Fruit fly (Drosophila melanogaster) whole organism, embryonic: ENCODE data around the gene spz5.

Experiments used
- B-H2 ChIP-seq: fragments of 200-800 bp; sonication (Bioruptor generic); optimal IDR thresholded peaks from 2 replicates; lab custom pipeline; 2018; ENCODE audit warnings: missing biosample characterization, mild to moderate bottlenecking, missing genetic modification characterization
- CG10462 ChIP-seq: fragments of 200-800 bp; sonication (Bioruptor generic); optimal IDR thresholded peaks from 2 replicates; lab custom pipeline; 2016; ENCODE audit warnings: missing biosample characterization, missing genetic modification characterization
- CG10959 ChIP-seq: fragments of 200-800 bp; sonication (Bioruptor generic); IDR thresholded peaks from 2 replicates; pipeline ENCODE4 v1.3.6; 2022; ENCODE audit warnings: missing biosample characterization, missing genetic modification characterization
- CG11695 ChIP-seq: fragments of 200-800 bp; sonication (Bioruptor generic); IDR thresholded peaks from 3 replicates; pipeline ENCODE4 v1.3.6; 2022; ENCODE audit warnings: missing biosample characterization, missing genetic modification characterization
- CG11696 ChIP-seq: fragments of 200-800 bp; sonication (Bioruptor generic); IDR thresholded peaks from 2 replicates; pipeline ENCODE4 v1.3.6; 2022; ENCODE audit warnings: missing biosample characterization, missing genetic modification characterization
- CG14860 ChIP-seq: fragments of 200-800 bp; sonication (Bioruptor generic); IDR thresholded peaks from 3 replicates; pipeline ENCODE4 v1.3.6; 2022; ENCODE audit warnings: missing biosample characterization, missing genetic modification characterization; ENCODE audit not compliant: partially characterized antibody
- CG16815 ChIP-seq: fragments of 200-800 bp; sonication (Bioruptor generic); optimal IDR thresholded peaks from 3 replicates; lab custom pipeline; 2017; ENCODE audit warnings: missing biosample characterization, mild to moderate bottlenecking, missing genetic modification characterization
- CG1832 ChIP-seq: fragments of 200-800 bp; sonication (Bioruptor generic); optimal IDR thresholded peaks from 2 replicates; lab custom pipeline; 2017; ENCODE audit warnings: missing biosample characterization, mild to moderate bottlenecking, missing genetic modification characterization, inconsistent platforms
- CG3163 ChIP-seq: fragments of 200-800 bp; sonication (Bioruptor generic); optimal IDR thresholded peaks from 3 replicates; lab custom pipeline; 2016; ENCODE audit warnings: missing biosample characterization, missing genetic modification characterization
- CG32767 ChIP-seq: fragments of 200-800 bp; sonication (Bioruptor generic); IDR thresholded peaks from 2 replicates; pipeline ENCODE4 v1.3.6; 2022; ENCODE audit warnings: missing biosample characterization, missing genetic modification characterization
- CG34224 ChIP-seq: fragments of 200-800 bp; sonication (Bioruptor generic); IDR thresholded peaks from 3 replicates; pipeline ENCODE4 v1.3.6; 2022; ENCODE audit warnings: missing biosample characterization, missing genetic modification characterization; ENCODE audit not compliant: partially characterized antibody
- CG3838 ChIP-seq: fragments of 200-800 bp; sonication (Bioruptor generic); optimal IDR thresholded peaks from 3 replicates; lab custom pipeline; 2016; ENCODE audit warnings: missing biosample characterization, missing genetic modification characterization
- CG42726 ChIP-seq: fragments of 200-800 bp; sonication (Bioruptor generic); IDR thresholded peaks from 2 replicates; pipeline ENCODE4 v1.3.6; 2022; ENCODE audit warnings: missing biosample characterization, missing genetic modification characterization; ENCODE audit not compliant: partially characterized antibody
- CG8765 ChIP-seq: fragments of 200-800 bp; sonication (Bioruptor generic); IDR thresholded peaks from 2 replicates; pipeline ENCODE4 v1.3.6; 2022; ENCODE audit warnings: missing biosample characterization, missing genetic modification characterization
- Deaf1 ChIP-seq: fragments of 200-800 bp; optimal IDR thresholded peaks from 3 replicates; lab custom pipeline; 2019; ENCODE audit warnings: missing biosample characterization, mild to moderate bottlenecking, missing genetic modification characterization, moderate library complexity
- Dp ChIP-seq: fragments of 200-800 bp; sonication (Bioruptor generic); optimal IDR thresholded peaks from 2 replicates; lab custom pipeline; 2018; ENCODE audit warnings: missing biosample characterization, mild to moderate bottlenecking, missing genetic modification characterization, moderate library complexity
- E2f2 ChIP-seq: fragments of 200-800 bp; sonication (Bioruptor generic); IDR thresholded peaks from 2 replicates; pipeline ENCODE4 v1.3.6; 2022; ENCODE audit warnings: missing biosample characterization, missing genetic modification characterization
- Fer3 ChIP-seq: fragments of 200-800 bp; sonication (Bioruptor generic); optimal IDR thresholded peaks from 2 replicates; lab custom pipeline; 2018; ENCODE audit warnings: missing biosample characterization, mild to moderate bottlenecking, missing genetic modification characterization, moderate library complexity
- Hey ChIP-seq: fragments of 200-800 bp; sonication (Bioruptor generic); optimal IDR thresholded peaks from 3 replicates; lab custom pipeline; 2018; ENCODE audit warnings: missing biosample characterization, mild to moderate bottlenecking, missing genetic modification characterization
- Hr51 ChIP-seq, 2 experiments: fragments of 200-800 bp; sonication (Bioruptor generic); optimal IDR thresholded peaks; 2 replicates in 1 of 2; 3 replicates in 1 of 2; lab custom pipeline; 2016 to 2018; ENCODE audit warnings: missing biosample characterization in 2 of 2, missing genetic modification characterization in 2 of 2, mild to moderate bottlenecking in 1 of 2, moderate library complexity in 1 of 2
- Lpt ChIP-seq: fragments of >200 bp; optimal IDR thresholded peaks from 2 replicates; lab custom pipeline; 2018; ENCODE audit warnings: missing biosample characterization, missing genetic modification characterization
- Med ChIP-seq: fragments of 200-800 bp; sonication (Bioruptor generic); peaks from one replicate; lab custom pipeline; 2016; ENCODE audit warnings: missing biosample characterization, missing genetic modification characterization, mild to moderate bottlenecking, inconsistent platforms, moderate library complexity
- NFAT ChIP-seq: fragments of 200-800 bp; sonication (Bioruptor generic); IDR thresholded peaks from 2 replicates; pipeline ENCODE4 v1.3.6; 2022; ENCODE audit warnings: missing biosample characterization, missing genetic modification characterization
- Opbp ChIP-seq: fragments of 200-800 bp; sonication (Bioruptor generic); IDR thresholded peaks from 3 replicates; pipeline ENCODE4 v1.3.6; 2022; ENCODE audit warnings: missing biosample characterization, missing genetic modification characterization; ENCODE audit not compliant: partially characterized antibody
- Scr ChIP-seq: fragments of 200-800 bp; sonication (Bioruptor generic); IDR thresholded peaks from 2 replicates; pipeline ENCODE4 v1.3.6; 2022; ENCODE audit warnings: missing biosample characterization, missing genetic modification characterization; ENCODE audit not compliant: partially characterized antibody
- Sin3A ChIP-seq: fragments of >200 bp; optimal IDR thresholded peaks from 2 replicates; lab custom pipeline; 2018
- Sox100B ChIP-seq: fragments of 200-800 bp; sonication (Bioruptor generic); optimal IDR thresholded peaks from 3 replicates; lab custom pipeline; 2018; ENCODE audit warnings: missing biosample characterization, mild to moderate bottlenecking, missing genetic modification characterization
- Usf ChIP-seq: fragments of 200-800 bp; sonication (Bioruptor generic); optimal IDR thresholded peaks from 2 replicates; lab custom pipeline; 2017; ENCODE audit warnings: missing genotype, missing biosample characterization, missing genetic modification characterization
- Xrp1 ChIP-seq: fragments of 200-800 bp; sonication (Bioruptor generic); IDR thresholded peaks from 2 replicates; pipeline ENCODE4 v1.3.6; 2022; ENCODE audit warnings: missing biosample characterization, missing genetic modification characterization
- ara ChIP-seq: fragments of 200-800 bp; sonication (Bioruptor generic); IDR thresholded peaks from 2 replicates; pipeline ENCODE4 v1.3.6; 2022; ENCODE audit warnings: missing biosample characterization, missing genetic modification characterization
- bbx ChIP-seq: fragments of 200-800 bp; sonication (Bioruptor generic); IDR thresholded peaks from 2 replicates; pipeline ENCODE4 v1.3.6; 2022; ENCODE audit warnings: missing biosample characterization, missing genetic modification characterization; ENCODE audit not compliant: partially characterized antibody
- cad ChIP-seq: fragments of >200 bp; optimal IDR thresholded peaks from 2 replicates; lab custom pipeline; 2017; ENCODE audit warnings: missing biosample characterization, missing genetic modification characterization
- danr ChIP-seq: fragments of 200-800 bp; sonication (Bioruptor generic); IDR thresholded peaks from 2 replicates; pipeline ENCODE4 v1.3.6; 2022; ENCODE audit warnings: missing biosample characterization, missing genetic modification characterization
- dati ChIP-seq: fragments of 200-800 bp; sonication (Bioruptor generic); IDR thresholded peaks from 2 replicates; pipeline ENCODE4 v1.3.6; 2022; ENCODE audit warnings: missing biosample characterization, missing genetic modification characterization
- disco-r ChIP-seq: fragments of 200-800 bp; sonication (Bioruptor generic); optimal IDR thresholded peaks from 2 replicates; lab custom pipeline; 2016; ENCODE audit warnings: missing biosample characterization, missing genetic modification characterization
- fd64A ChIP-seq: fragments of 200-800 bp; sonication (Bioruptor generic); optimal IDR thresholded peaks from 3 replicates; lab custom pipeline; 2018; ENCODE audit warnings: missing biosample characterization, mild to moderate bottlenecking, missing genetic modification characterization
- gcm2 ChIP-seq: fragments of 200-800 bp; sonication (Bioruptor generic); optimal IDR thresholded peaks from 2 replicates; lab custom pipeline; 2016; ENCODE audit warnings: missing biosample characterization, missing genetic modification characterization
- gem ChIP-seq: fragments of 200-800 bp; sonication (Bioruptor generic); optimal IDR thresholded peaks from 2 replicates; lab custom pipeline; 2019; ENCODE audit warnings: missing biosample characterization, mild to moderate bottlenecking, missing genetic modification characterization, moderate library complexity
- jing ChIP-seq: fragments of 200-800 bp; sonication (Bioruptor generic); optimal IDR thresholded peaks from 2 replicates; lab custom pipeline; 2018; ENCODE audit warnings: missing biosample characterization, mild to moderate bottlenecking, missing genetic modification characterization
- knrl ChIP-seq: fragments of 200-800 bp; sonication (Bioruptor generic); IDR thresholded peaks from 3 replicates; pipeline ENCODE4 v1.3.6; 2022; ENCODE audit warnings: missing biosample characterization, missing genetic modification characterization; ENCODE audit not compliant: partially characterized antibody
- lola ChIP-seq, 3 experiments: fragments of >200 bp in 2 of 3; fragments of 200-800 bp in 1 of 3; sonication (Bioruptor generic) in 1 of 3; optimal IDR thresholded peaks; 2 replicates each; lab custom pipeline; 2017 to 2019; ENCODE audit warnings: missing biosample characterization in 3 of 3, missing genetic modification characterization in 3 of 3, mild to moderate bottlenecking in 1 of 3, moderate library complexity in 1 of 3
- ranshi ChIP-seq: fragments of 200-800 bp; sonication (Bioruptor generic); IDR thresholded peaks from 2 replicates; pipeline ENCODE4 v1.3.6; 2022; ENCODE audit warnings: missing biosample characterization, missing genetic modification characterization
- sc ChIP-seq, 3 experiments: fragments of >200 bp in 2 of 3; fragments of 200-800 bp in 1 of 3; sonication (Bioruptor generic) in 1 of 3; optimal IDR thresholded peaks; 2 replicates in 2 of 3; 3 replicates in 1 of 3; lab custom pipeline; 2017; ENCODE audit warnings: mild to moderate bottlenecking in 1 of 3, missing biosample characterization in 1 of 3, missing genetic modification characterization in 1 of 3, missing genetic modification reagents in 1 of 3
- schlank ChIP-seq: fragments of 200-800 bp; sonication (Bioruptor generic); optimal IDR thresholded peaks from 2 replicates; lab custom pipeline; 2018; ENCODE audit warnings: missing biosample characterization, mild to moderate bottlenecking, missing genetic modification characterization
- sd ChIP-seq: fragments of 200-800 bp; sonication (Bioruptor generic); optimal IDR thresholded peaks from 3 replicates; lab custom pipeline; 2018; ENCODE audit warnings: missing biosample characterization, mild to moderate bottlenecking, missing genetic modification characterization, moderate library complexity
- sens ChIP-seq: fragments of 200-800 bp; sonication (Bioruptor generic); peaks from one replicate; lab custom pipeline; 2016; ENCODE audit warnings: missing biosample characterization, missing genetic modification characterization
- slp2 ChIP-seq: fragments of 200-800 bp; sonication (Bioruptor generic); optimal IDR thresholded peaks from 2 replicates; lab custom pipeline; 2016; ENCODE audit warnings: missing biosample characterization, missing genetic modification characterization
- sqz ChIP-seq: fragments of 200-800 bp; sonication (Bioruptor generic); optimal IDR thresholded peaks from 3 replicates; lab custom pipeline; 2018; ENCODE audit warnings: missing biosample characterization, mild to moderate bottlenecking, missing genetic modification characterization
- sr ChIP-seq: fragments of 200-800 bp; sonication (Bioruptor generic); IDR thresholded peaks from 3 replicates; pipeline ENCODE4 v1.3.6; 2022; ENCODE audit warnings: missing biosample characterization, missing genetic modification characterization
- wek ChIP-seq: fragments of 200-800 bp; sonication (Bioruptor generic); optimal IDR thresholded peaks from 3 replicates; lab custom pipeline; 2018; ENCODE audit warnings: missing biosample characterization, mild to moderate bottlenecking, missing genetic modification characterization, moderate library complexity

The spz5 gene

dm6 chr3L:2861949-2862569 lies 29.9 kb downstream of the spz5 start (continued):
- TF ChIP-seq cad, result no peak
- TF ChIP-seq knrl (GFP tag; lab: Robert Waterston, UW), result no peak
- TF ChIP-seq CG8765, result no peak
- no peak for TF ChIP-seq CG32767 (GFP tag; lab: Robert Waterston, UW)
- TF ChIP-seq fd64A, result no peak
- no peak for TF ChIP-seq CG11696 (GFP tag; lab: Robert Waterston, UW)
- TF ChIP-seq schlank (tag; lab: Kevin White, UChicago), result no peak
- TF ChIP-seq sr, result no peak
- no peak for TF ChIP-seq CG10462 (GFP tag; lab: Kevin White, UChicago)
- TF ChIP-seq bbx, result no peak
- no peak for TF ChIP-seq CG10959 (GFP tag; lab: Robert Waterston, UW)
- TF ChIP-seq B-H2 (GFP tag; lab: Kevin White, UChicago), result no peak
- TF ChIP-seq Hr51 (GFP tag; optimal IDR thresholded peaks at IDR 0.05; lab: Kevin White, UChicago), result no peak
- no peak for TF ChIP-seq gcm2 (GFP tag; lab: Kevin White, UChicago)
- no peak for TF ChIP-seq Hey (tag; lab: Kevin White, UChicago)
- TF ChIP-seq NFAT (GFP tag; lab: Robert Waterston, UW), result no peak
- no peak for TF ChIP-seq Usf (GFP tag; lab: Kevin White, UChicago)
- TF ChIP-seq CG3838, result no peak
- no peak for TF ChIP-seq Sox100B (GFP tag; lab: Kevin White, UChicago)
- no peak for TF ChIP-seq disco-r (GFP tag; lab: Kevin White, UChicago)
- no peak for TF ChIP-seq danr
- peak; percentile 9 for TF ChIP-seq CG16815 (GFP tag; lab: Kevin White, UChicago)
- no peak for TF ChIP-seq Fer3
- no peak for TF ChIP-seq Deaf1 (tag; lab: Kevin White, UChicago)
- no peak for TF ChIP-seq jing (GFP tag; lab: Kevin White, UChicago)
- TF ChIP-seq CG42726, result no peak
- TF ChIP-seq CG34224 (GFP tag; lab: Robert Waterston, UW), result no peak
- no peak for TF ChIP-seq Scr
- no peak for TF ChIP-seq slp2 (GFP tag; lab: Kevin White, UChicago)
- TF ChIP-seq Med (GFP tag; lab: Kevin White, UChicago), result peak; percentile 27
- no peak for TF ChIP-seq CG3163
- TF ChIP-seq ranshi, result no peak
- TF ChIP-seq sqz (GFP tag; lab: Kevin White, UChicago), result no peak
- no peak for TF ChIP-seq wek (GFP tag; lab: Kevin White, UChicago)
- no peak for TF ChIP-seq Dp (GFP tag; lab: Kevin White, UChicago)
- TF ChIP-seq Lpt (GFP tag; lab: Kevin White, UChicago), result no peak
- no peak for TF ChIP-seq sd (tag; lab: Kevin White, UChicago)
- peak in 1 of 3 experiments; percentile 43 for TF ChIP-seq lola (GFP tag; optimal IDR thresholded peaks at IDR 0.05; lab: Kevin White, UChicago)
- TF ChIP-seq gem (tag; lab: Kevin White, UChicago), result peak; percentile 26
- no peak for TF ChIP-seq dati (GFP tag; lab: Robert Waterston, UW)
- peak; percentile 90 for TF ChIP-seq sens (GFP tag; lab: Kevin White, UChicago)
- no peak for TF ChIP-seq ara (GFP tag; lab: Robert Waterston, UW)
- TF ChIP-seq Sin3A (lab: Kevin White, UChicago), result no peak
- TF ChIP-seq CG14860 (GFP tag; lab: Robert Waterston, UW), result no peak
- no peak for TF ChIP-seq CG1832 (GFP tag; lab: Kevin White, UChicago)
- no peak for TF ChIP-seq Opbp
- no peak for TF ChIP-seq sc (optimal IDR thresholded peaks at IDR 0.05; lab: Kevin White, UChicago)
- TF ChIP-seq sc (GFP tag; optimal IDR thresholded peaks at IDR 0.05; lab: Kevin White, UChicago), result peak; percentile 25
- TF ChIP-seq CG11695 (GFP tag; lab: Robert Waterston, UW), result no peak
- TF ChIP-seq E2f2, result no peak
- TF ChIP-seq Xrp1 (GFP tag; lab: Robert Waterston, UW), result peak; percentile 40; the same call in 1 of the 2 replicates
